Fruit fly (Drosophila melanogaster) whole organism, prepupa: Measurements from ENCODE around the gene CG3558.
A peak's percentile ranks its signal among the peaks of the same experiment; 100 is the strongest.

Source experiments
- Blimp-1 ChIP-seq: fragments of 200-800 bp; sonication (Bioruptor generic); optimal IDR thresholded peaks from 3 replicates; lab custom pipeline; 2017; ENCODE audit warnings: missing biosample characterization, missing genetic modification characterization, mild to moderate bottlenecking, moderate library complexity, missing genetic modification reagents
- CG10631 ChIP-seq: fragments of 200-800 bp; sonication (Bioruptor generic); optimal IDR thresholded peaks from 2 replicates; lab custom pipeline; 2016; ENCODE audit warnings: missing biosample characterization, missing genetic modification characterization
- CG10669 ChIP-seq: fragments of 200-800 bp; sonication (Bioruptor generic); optimal IDR thresholded peaks from 3 replicates; lab custom pipeline; 2018; ENCODE audit warnings: missing biosample characterization, mild to moderate bottlenecking, missing genetic modification characterization, moderate library complexity
- CG11294 ChIP-seq: fragments of 200-800 bp; sonication (Bioruptor generic); IDR thresholded peaks from 2 replicates; pipeline ENCODE4 v1.3.6; 2022; ENCODE audit warnings: missing biosample characterization, missing genetic modification characterization
- CG11762 ChIP-seq: fragments of 200-800 bp; sonication (Bioruptor generic); optimal IDR thresholded peaks from 3 replicates; lab custom pipeline; 2016; ENCODE audit warnings: missing biosample characterization, missing genetic modification characterization; ENCODE audit not compliant: insufficient read depth
- CG11902 ChIP-seq: fragments of 200-800 bp; sonication (Bioruptor generic); optimal IDR thresholded peaks from 3 replicates; lab custom pipeline; 2016; ENCODE audit warnings: missing biosample characterization, missing genetic modification characterization
- CG16779 ChIP-seq: fragments of 200-800 bp; sonication (Bioruptor generic); optimal IDR thresholded peaks from 3 replicates; lab custom pipeline; 2017; ENCODE audit warnings: missing biosample characterization, mild to moderate bottlenecking, missing genetic modification characterization
- CG3032 ChIP-seq: fragments of 200-800 bp; optimal IDR thresholded peaks from 2 replicates; lab custom pipeline; 2019; ENCODE audit warnings: missing biosample characterization, mild to moderate bottlenecking, missing genetic modification characterization, moderate library complexity
- CG31627 ChIP-seq: fragments of 200-800 bp; sonication (Bioruptor generic); optimal IDR thresholded peaks from 3 replicates; lab custom pipeline; 2016; ENCODE audit warnings: missing biosample characterization, missing genetic modification characterization
- CG32006 ChIP-seq: fragments of 200-800 bp; sonication (Bioruptor generic); optimal IDR thresholded peaks from 3 replicates; lab custom pipeline; 2017; ENCODE audit warnings: missing biosample characterization, mild to moderate bottlenecking, missing genetic modification characterization
- CG34406 ChIP-seq: fragments of 200-800 bp; sonication (Bioruptor generic); optimal IDR thresholded peaks from 3 replicates; lab custom pipeline; 2016; ENCODE audit warnings: missing biosample characterization, missing genetic modification characterization
- CG3919 ChIP-seq: fragments of 200-800 bp; sonication (Bioruptor generic); optimal IDR thresholded peaks from 3 replicates; lab custom pipeline; 2016; ENCODE audit warnings: missing biosample characterization, missing genetic modification characterization
- CG4318 ChIP-seq: fragments of 200-800 bp; sonication (Bioruptor generic); optimal IDR thresholded peaks from 3 replicates; lab custom pipeline; 2017; ENCODE audit warnings: missing biosample characterization, mild to moderate bottlenecking, missing genetic modification characterization
- CG6163 ChIP-seq: fragments of 200-800 bp; sonication (Bioruptor generic); IDR thresholded peaks from 3 replicates; pipeline ENCODE4 v1.3.6; 2022; ENCODE audit warnings: missing biosample characterization, missing genetic modification characterization
- CG6792 ChIP-seq: fragments of 200-800 bp; sonication (Bioruptor generic); optimal IDR thresholded peaks from 3 replicates; lab custom pipeline; 2016; ENCODE audit warnings: missing biosample characterization, missing genetic modification characterization
- CG6808 ChIP-seq: fragments of 200-800 bp; sonication (Bioruptor generic); optimal IDR thresholded peaks from 3 replicates; lab custom pipeline; 2017; ENCODE audit warnings: missing biosample characterization, missing genetic modification characterization, mild to moderate bottlenecking, moderate library complexity, missing genetic modification reagents
- CG6854 ChIP-seq: fragments of 200-800 bp; sonication (Bioruptor generic); optimal IDR thresholded peaks from 2 replicates; lab custom pipeline; 2017; ENCODE audit warnings: missing biosample characterization, mild to moderate bottlenecking, missing genetic modification characterization
- CG8119 ChIP-seq: fragments of 200-800 bp; sonication (Bioruptor generic); IDR thresholded peaks from 3 replicates; pipeline ENCODE4 v1.3.6; 2022; ENCODE audit warnings: missing biosample characterization, missing genetic modification characterization
- CG8319 ChIP-seq: fragments of 200-800 bp; sonication (Bioruptor generic); optimal IDR thresholded peaks from 3 replicates; lab custom pipeline; 2016; ENCODE audit warnings: missing biosample characterization, missing genetic modification characterization
- CG8632 ChIP-seq: fragments of 200-800 bp; sonication (Bioruptor generic); optimal IDR thresholded peaks from 3 replicates; lab custom pipeline; 2016; ENCODE audit warnings: missing biosample characterization, missing genetic modification characterization
- CG9139 ChIP-seq: fragments of 200-800 bp; sonication (Bioruptor generic); optimal IDR thresholded peaks from 3 replicates; lab custom pipeline; 2017; ENCODE audit warnings: missing biosample characterization, mild to moderate bottlenecking, missing genetic modification characterization
- Eip75B ChIP-seq: fragments of 200-800 bp; sonication (Bioruptor generic); optimal IDR thresholded peaks from 3 replicates; lab custom pipeline; 2016; ENCODE audit warnings: missing biosample characterization, missing genetic modification characterization
- Eip78C ChIP-seq: fragments of 200-800 bp; sonication (Bioruptor generic); peaks from one replicate; lab custom pipeline; 2016; ENCODE audit warnings: missing biosample characterization, missing genetic modification characterization
- Eip93F ChIP-seq: fragments of 200-800 bp; sonication (Bioruptor generic); optimal IDR thresholded peaks from 2 replicates; lab custom pipeline; 2016; ENCODE audit warnings: missing biosample characterization, mild to moderate bottlenecking, missing genetic modification characterization
- Ets96B ChIP-seq: fragments of 200-800 bp; optimal IDR thresholded peaks from 2 replicates; lab custom pipeline; 2019; ENCODE audit warnings: missing biosample characterization, mild to moderate bottlenecking, missing genetic modification characterization, moderate library complexity
- Gug ChIP-seq: fragments of 200-800 bp; sonication (Bioruptor generic); IDR thresholded peaks from 2 replicates; pipeline ENCODE4 v1.3.6; 2022; ENCODE audit warnings: missing biosample characterization, missing genetic modification characterization
- Hr38 ChIP-seq: sonication (Bioruptor generic); optimal IDR thresholded peaks from 2 replicates; lab custom pipeline; 2016; ENCODE audit warnings: missing biosample characterization, missing genetic modification characterization
- Hr39 ChIP-seq: fragments of 200-800 bp; sonication (Bioruptor generic); optimal IDR thresholded peaks from 2 replicates; lab custom pipeline; 2016; ENCODE audit warnings: missing biosample characterization, missing genetic modification characterization
- Lpt ChIP-seq: fragments of 200-800 bp; sonication (Bioruptor generic); optimal IDR thresholded peaks from 3 replicates; lab custom pipeline; 2016; ENCODE audit warnings: missing biosample characterization, missing genetic modification characterization
- Met ChIP-seq: fragments of 200-800 bp; sonication (Bioruptor generic); optimal IDR thresholded peaks from 3 replicates; lab custom pipeline; 2016; ENCODE audit warnings: missing biosample characterization, missing genetic modification characterization
- OdsH ChIP-seq: fragments of 200-800 bp; sonication (Bioruptor generic); optimal IDR thresholded peaks from 3 replicates; lab custom pipeline; 2016; ENCODE audit warnings: missing biosample characterization, missing genetic modification characterization
- Smox ChIP-seq: fragments of 200-800 bp; sonication (Bioruptor generic); optimal IDR thresholded peaks from 3 replicates; lab custom pipeline; 2016; ENCODE audit warnings: missing biosample characterization, missing genetic modification characterization
- Sox102F ChIP-seq: fragments of 200-800 bp; sonication (Bioruptor generic); optimal IDR thresholded peaks from 2 replicates; lab custom pipeline; 2016; ENCODE audit warnings: missing biosample characterization, mild to moderate bottlenecking, missing genetic modification characterization
- Sox14 ChIP-seq: fragments of 200-800 bp; sonication (Bioruptor generic); optimal IDR thresholded peaks from 3 replicates; lab custom pipeline; 2016; ENCODE audit warnings: missing biosample characterization, missing genetic modification characterization
- Sox15 ChIP-seq: fragments of 200-800 bp; sonication (Bioruptor generic); optimal IDR thresholded peaks from 3 replicates; lab custom pipeline; 2016; ENCODE audit warnings: missing biosample characterization, missing genetic modification characterization
- achi ChIP-seq: fragments of 200-800 bp; sonication (Bioruptor generic); optimal IDR thresholded peaks from 3 replicates; lab custom pipeline; 2016; ENCODE audit warnings: missing biosample characterization, missing genetic modification characterization
- cyc ChIP-seq: fragments of 200-800 bp; sonication (Bioruptor generic); optimal IDR thresholded peaks from 3 replicates; lab custom pipeline; 2016; ENCODE audit warnings: missing biosample characterization, missing genetic modification characterization
- dac ChIP-seq: fragments of 200-800 bp; sonication (Bioruptor generic); optimal IDR thresholded peaks from 2 replicates; lab custom pipeline; 2017; ENCODE audit warnings: missing biosample characterization, mild to moderate bottlenecking, missing genetic modification characterization
- dsx ChIP-seq: fragments of 200-800 bp; optimal IDR thresholded peaks from 3 replicates; lab custom pipeline; 2019; ENCODE audit warnings: missing biosample characterization, mild to moderate bottlenecking, missing genetic modification characterization, moderate library complexity; ENCODE audit not compliant: poor library complexity, severe bottlenecking
- eg ChIP-seq: fragments of 200-800 bp; sonication (Bioruptor generic); IDR thresholded peaks from 3 replicates; pipeline ENCODE4 v1.3.6; 2022; ENCODE audit warnings: missing biosample characterization, missing genetic modification characterization
- esn ChIP-seq: fragments of 200-800 bp; sonication (Bioruptor generic); optimal IDR thresholded peaks from 2 replicates; lab custom pipeline; 2016; ENCODE audit warnings: missing biosample characterization, mild to moderate bottlenecking, missing genetic modification characterization, moderate library complexity
- fd85E ChIP-seq: fragments of 200-800 bp; sonication (Bioruptor generic); optimal IDR thresholded peaks from 3 replicates; lab custom pipeline; 2016; ENCODE audit warnings: missing biosample characterization, missing genetic modification characterization
- fkh ChIP-seq: fragments of 200-800 bp; sonication (Bioruptor generic); optimal IDR thresholded peaks from 3 replicates; lab custom pipeline; 2017; ENCODE audit warnings: missing biosample characterization, mild to moderate bottlenecking, missing genetic modification characterization, moderate library complexity
- lz ChIP-seq: fragments of 200-800 bp; sonication (Bioruptor generic); optimal IDR thresholded peaks from 3 replicates; lab custom pipeline; 2016; ENCODE audit warnings: missing biosample characterization, missing genetic modification characterization
- net ChIP-seq: fragments of 200-800 bp; sonication (Bioruptor generic); optimal IDR thresholded peaks from 3 replicates; lab custom pipeline; 2016; ENCODE audit warnings: missing biosample characterization, missing genetic modification characterization
- salr ChIP-seq, 2 experiments: fragments of 200-800 bp; sonication (Bioruptor generic); optimal IDR thresholded peaks; 3 replicates each; lab custom pipeline; 2016 to 2018; ENCODE audit warnings: missing biosample characterization in 2 of 2, missing genetic modification characterization in 2 of 2, mild to moderate bottlenecking in 1 of 2
- svp ChIP-seq: fragments of 200-800 bp; sonication (Bioruptor generic); peaks from one replicate; lab custom pipeline; 2016; ENCODE audit warnings: missing biosample characterization, missing genetic modification characterization
- topi ChIP-seq: fragments of 200-800 bp; sonication (Bioruptor generic); optimal IDR thresholded peaks from 3 replicates; lab custom pipeline; 2016; ENCODE audit warnings: missing biosample characterization, missing genetic modification characterization
- vri ChIP-seq: fragments of 200-800 bp; sonication (Bioruptor generic); optimal IDR thresholded peaks from 3 replicates; lab custom pipeline; 2016; ENCODE audit warnings: missing biosample characterization, mild to moderate bottlenecking, missing genetic modification characterization

CG3558 gene

dm6 chr2L:2992664-2993174 is at the start of gene CG3558, which contains the start of gene okr:
Gene CG3558 (plus strand): TSS chr2L:2992870.
Gene okr (minus strand): TSS chr2L:2992759.
- TF ChIP-seq lz (GFP tag; lab: Kevin White, UChicago) (peak; percentile 13), Blimp-1 (GFP tag; lab: Kevin White, UChicago) (peak; percentile 79), CG16779 (tag; lab: Kevin White, UChicago) (no peak), Hr38 (GFP tag; lab: Kevin White, UChicago) (no peak), Eip78C (GFP tag; lab: Kevin White, UChicago) (peak; percentile 75), CG32006 (GFP tag; lab: Kevin White, UChicago) (no peak), CG4318 (GFP tag; lab: Kevin White, UChicago) (no peak), fkh (GFP tag; lab: Kevin White, UChicago) (peak; percentile 71), esn (GFP tag; lab: Kevin White, UChicago) (peak; percentile 32), CG11902 (GFP tag; lab: Kevin White, UChicago) (no peak), CG9139 (no peak)

- TF ChIP-seq CG6163 (GFP tag; lab: Robert Waterston, UW), result peak; percentile 77; the same call in 2 of the 3 replicates
- TF ChIP-seq CG6808 (GFP tag; lab: Kevin White, UChicago), result peak; percentile 2
- no peak for TF ChIP-seq vri (GFP tag; lab: Kevin White, UChicago)
- TF ChIP-seq CG34406 (GFP tag; lab: Kevin White, UChicago), result peak; percentile 48
- TF ChIP-seq OdsH (GFP tag; lab: Kevin White, UChicago), result no peak
- no peak for TF ChIP-seq dac (GFP tag; lab: Kevin White, UChicago)
- no peak for TF ChIP-seq dsx
- no peak for TF ChIP-seq CG9139
- TF ChIP-seq CG10669 (GFP tag; lab: Kevin White, UChicago), result peak; percentile 45
- no peak for TF ChIP-seq salr (GFP tag; optimal IDR thresholded peaks at IDR 0.05; lab: Kevin White, UChicago)
- no peak for TF ChIP-seq fd85E (GFP tag; lab: Kevin White, UChicago)
- peak; percentile 59 for TF ChIP-seq Eip75B (GFP tag; lab: Kevin White, UChicago)
- peak; percentile 21 for TF ChIP-seq cyc
- no peak for TF ChIP-seq Gug (GFP tag; lab: Robert Waterston, UW)
- TF ChIP-seq Ets96B (tag; lab: Kevin White, UChicago), result peak; percentile 50
- no peak for TF ChIP-seq CG16779 (tag; lab: Kevin White, UChicago)
- peak; percentile 53 for TF ChIP-seq Sox102F (GFP tag; lab: Kevin White, UChicago)
- TF ChIP-seq Sox14, result peak; percentile 49
- peak; percentile 62 for TF ChIP-seq CG32006 (GFP tag; lab: Kevin White, UChicago)
- TF ChIP-seq CG3032 (tag; lab: Kevin White, UChicago), result peak; percentile 18
- TF ChIP-seq CG11762 (GFP tag; lab: Kevin White, UChicago), result peak; percentile 51
- TF ChIP-seq svp, result peak; percentile 74
- peak; percentile 36 for TF ChIP-seq CG4318 (GFP tag; lab: Kevin White, UChicago)
- TF ChIP-seq CG10631 (GFP tag; lab: Kevin White, UChicago), result peak; percentile 55
- TF ChIP-seq Eip78C (GFP tag; lab: Kevin White, UChicago), result peak; percentile 85
- TF ChIP-seq CG6854, result no peak
- TF ChIP-seq fkh (GFP tag; lab: Kevin White, UChicago), result no peak
- peak; percentile 67; the same call in 2 of the 3 replicates for TF ChIP-seq CG8119 (GFP tag; lab: Robert Waterston, UW)
- no peak for TF ChIP-seq Lpt (GFP tag; lab: Kevin White, UChicago)
- peak; percentile 64 for TF ChIP-seq esn (GFP tag; lab: Kevin White, UChicago)
- no peak for TF ChIP-seq achi (GFP tag; lab: Kevin White, UChicago)
- peak; percentile 68 for TF ChIP-seq eg (GFP tag; lab: Robert Waterston, UW)
- peak; percentile 52 for TF ChIP-seq CG6792 (GFP tag; lab: Kevin White, UChicago)
- peak; percentile 60 for TF ChIP-seq CG8632 (GFP tag; lab: Kevin White, UChicago)
- no peak for TF ChIP-seq Met
- TF ChIP-seq CG8319, result no peak
- peak; percentile 55 for TF ChIP-seq CG31627 (GFP tag; lab: Kevin White, UChicago)
- no peak for TF ChIP-seq Sox15 (GFP tag; lab: Kevin White, UChicago)
- TF ChIP-seq Hr39, result peak; percentile 50
- TF ChIP-seq net (GFP tag; lab: Kevin White, UChicago), result peak; percentile 21
- no peak for TF ChIP-seq CG3919 (GFP tag; lab: Kevin White, UChicago)
- TF ChIP-seq Smox (GFP tag; lab: Kevin White, UChicago), result peak; percentile 55
- no peak for TF ChIP-seq CG11294 (GFP tag; lab: Robert Waterston, UW)
- peak; percentile 52 for TF ChIP-seq topi (GFP tag; lab: Kevin White, UChicago)
- TF ChIP-seq Eip93F (GFP tag; lab: Kevin White, UChicago), result no peak
These were observed 48.2 kb upstream of the CG3558 start for dm6 chr2L:2944509-2944908.
